Fruit fly (Drosophila melanogaster): Measurements from ENCODE around the gene Nedd8.

The Nedd8 gene

DNA sequence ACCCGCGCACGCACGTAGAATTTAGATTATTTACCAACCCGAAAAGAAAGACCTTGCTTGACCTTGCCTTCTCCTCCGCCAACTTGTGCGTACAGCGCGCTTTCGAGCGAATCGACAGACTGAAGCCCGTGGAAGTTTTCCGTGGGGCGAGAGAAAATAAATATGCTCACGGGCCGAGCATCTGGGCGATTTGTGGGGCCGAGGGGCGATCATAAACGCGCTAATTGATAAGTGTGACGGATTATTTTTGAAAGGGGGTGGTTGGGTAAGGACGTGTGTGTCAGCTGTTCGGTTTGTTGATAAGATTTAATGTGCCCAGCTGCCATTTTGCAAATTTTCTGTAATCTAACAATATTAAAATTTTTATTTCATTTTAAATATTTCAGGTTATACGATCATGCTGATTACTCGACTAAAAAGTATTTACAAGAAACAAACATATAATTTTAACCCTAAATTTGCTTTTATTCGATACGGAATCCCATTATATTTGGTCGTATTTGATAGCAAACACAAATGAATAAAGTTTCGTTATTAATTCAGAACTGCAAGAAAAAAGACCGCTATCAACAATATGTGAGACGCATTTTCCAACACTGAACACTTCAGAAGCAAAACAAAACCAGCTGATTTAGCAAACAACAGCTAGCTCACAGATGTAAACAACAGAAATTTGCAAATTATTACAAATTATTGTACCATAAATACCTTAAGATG lies 22.6 kb upstream of the Nedd8 start, which contains the start of the genes L2HGDH and CG10431 (continued):
- TF ChIP-seq CG1529 (GFP tag; optimal IDR thresholded peaks at IDR 0.05), result peak; percentile 35
- peak; percentile 77 for TF ChIP-seq lbe (GFP tag; optimal IDR thresholded peaks at IDR 0.05)
- TF ChIP-seq CG31388 (GFP tag; optimal IDR thresholded peaks at IDR 0.05), result no peak
- peak; percentile 61 for TF ChIP-seq CG8290 (GFP tag; optimal IDR thresholded peaks at IDR 0.05)
- peak in 1 of 2 experiments; percentile 77 for TF ChIP-seq CG8290 (tag; optimal IDR thresholded peaks at IDR 0.05)
- peak; percentile 30; the same call in 1 of the 2 replicates for TF ChIP-seq stc (GFP tag; IDR thresholded peaks at IDR 0.05)
- no peak for TF ChIP-seq Dad (GFP tag; optimal IDR thresholded peaks at IDR 0.05)
- peak; percentile 65 for TF ChIP-seq CG12299 (tag; optimal IDR thresholded peaks at IDR 0.05)
- peak; percentile 5 for TF ChIP-seq CG1792 (GFP tag; optimal IDR thresholded peaks at IDR 0.05)
- peak; percentile 76 for TF ChIP-seq CG18599 (GFP tag; optimal IDR thresholded peaks at IDR 0.05)
- TF ChIP-seq az2 (GFP tag; optimal IDR thresholded peaks at IDR 0.05), result peak; percentile 57
- TF ChIP-seq CG17328 (GFP tag; IDR thresholded peaks at IDR 0.05), result no peak
- peak; percentile 45 for TF ChIP-seq CG10431 (GFP tag; optimal IDR thresholded peaks at IDR 0.05)
- no peak for TF ChIP-seq CG6683 (GFP tag; optimal IDR thresholded peaks at IDR 0.05)
- peak; percentile 63 for TF ChIP-seq MBD-R2 (GFP tag; IDR thresholded peaks at IDR 0.05)
- TF ChIP-seq CG11398 (GFP tag; optimal IDR thresholded peaks at IDR 0.05), result no peak
- peak; percentile 41 for TF ChIP-seq Ets97D (GFP tag; optimal IDR thresholded peaks at IDR 0.05)
- TF ChIP-seq Elba2 (GFP tag; optimal IDR thresholded peaks at IDR 0.05), result no peak
- no peak for TF ChIP-seq gcm2 (GFP tag; optimal IDR thresholded peaks at IDR 0.05)
- peak; percentile 29 for TF ChIP-seq fd96Cb (tag; optimal IDR thresholded peaks at IDR 0.05)
- TF ChIP-seq Rfx (GFP tag; IDR thresholded peaks at IDR 0.05), result peak; percentile 51
- TF ChIP-seq CG10321 (GFP tag; IDR thresholded peaks at IDR 0.05), result no peak
- TF ChIP-seq Xbp1 (GFP tag; optimal IDR thresholded peaks at IDR 0.05), result peak; percentile 68
- peak; percentile 37 for TF ChIP-seq CG11723 (GFP tag; optimal IDR thresholded peaks at IDR 0.05)
- TF ChIP-seq CG10959 (GFP tag; IDR thresholded peaks at IDR 0.05), result no peak
- TF ChIP-seq Asciz (GFP tag; optimal IDR thresholded peaks at IDR 0.05), result peak; percentile 20
- TF ChIP-seq toy (GFP tag; IDR thresholded peaks at IDR 0.05), result no peak
- TF ChIP-seq Rx (GFP tag; IDR thresholded peaks at IDR 0.05), result no peak
- no peak for TF ChIP-seq kni (GFP tag; optimal IDR thresholded peaks at IDR 0.05)
- no peak; the same call in 2 of the 3 replicates for TF ChIP-seq CG34422 (GFP tag; IDR thresholded peaks at IDR 0.05)
- TF ChIP-seq CG4424 (GFP tag; optimal IDR thresholded peaks at IDR 0.05), result peak; percentile 76
- peak; percentile 71 for TF ChIP-seq CG18011 (GFP tag; optimal IDR thresholded peaks at IDR 0.05)
- no peak for TF ChIP-seq B-H1 (GFP tag; IDR thresholded peaks at IDR 0.05)
- no peak for TF ChIP-seq zf30C (GFP tag; optimal IDR thresholded peaks at IDR 0.05)
- TF ChIP-seq sr (GFP tag; IDR thresholded peaks at IDR 0.05), result no peak
- no peak for TF ChIP-seq CG6791 (GFP tag; IDR thresholded peaks at IDR 0.05; ENCODE audit: partially characterized antibody)
- TF ChIP-seq sd (tag; optimal IDR thresholded peaks at IDR 0.05), result peak; percentile 62
- no peak for TF ChIP-seq CG42726 (GFP tag; IDR thresholded peaks at IDR 0.05; ENCODE audit: partially characterized antibody)
- no peak for TF ChIP-seq emc (GFP tag; optimal IDR thresholded peaks at IDR 0.05)
- peak; percentile 60 for TF ChIP-seq Ptx1 (GFP tag; IDR thresholded peaks at IDR 0.05)
- TF ChIP-seq E2f2 (GFP tag; IDR thresholded peaks at IDR 0.05), result 0 out of 2 replicates have a peak, but pooled peaks have one; percentile 28
- peak; percentile 1 for TF ChIP-seq jumu (GFP tag; optimal IDR thresholded peaks at IDR 0.05)
- TF ChIP-seq Dek (tag; optimal IDR thresholded peaks at IDR 0.05), result peak; percentile 28
- peak; percentile 64 for TF ChIP-seq CG9437 (GFP tag; optimal IDR thresholded peaks at IDR 0.05)
- no peak for TF ChIP-seq onecut (GFP tag; IDR thresholded peaks at IDR 0.05)
- no peak for TF ChIP-seq hb (GFP tag; IDR thresholded peaks at IDR 0.05; ENCODE audit: partially characterized antibody)
- no peak for TF ChIP-seq shn (GFP tag; optimal IDR thresholded peaks at IDR 0.05)
- TF ChIP-seq CG10543 (GFP tag; optimal IDR thresholded peaks at IDR 0.05), result peak; percentile 92
- TF ChIP-seq ase (GFP tag; IDR thresholded peaks at IDR 0.05), result no peak
- peak; percentile 50 for TF ChIP-seq CG10147 (GFP tag; optimal IDR thresholded peaks at IDR 0.05)

Measured in whole organism, embryonic.